Fruit fly (Drosophila melanogaster): Measurements from ENCODE around the gene CG14711.
A peak's percentile ranks its signal among the peaks of the same experiment; 100 is the strongest.

CG14711 gene

DNA sequence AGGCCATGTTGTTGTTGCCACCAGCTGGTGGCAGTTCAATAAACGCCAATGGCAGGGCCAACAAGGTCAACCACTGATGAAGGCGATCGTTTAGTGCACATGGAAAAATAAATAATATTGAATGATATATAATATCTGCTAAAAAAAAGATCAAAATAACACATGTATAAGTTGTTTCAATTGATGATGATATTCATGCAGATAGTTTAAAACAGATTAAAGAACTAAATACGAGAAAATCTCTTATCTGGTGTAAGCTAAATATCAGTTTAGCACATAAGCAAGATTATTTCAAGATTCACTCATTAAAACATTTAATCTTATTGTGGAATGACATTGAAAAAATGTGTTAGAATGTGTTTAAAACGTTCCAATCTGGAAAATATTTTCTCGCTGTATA is 40.3 kb downstream of the CG14711 start (continued):
- TF ChIP-seq CG8388 (GFP tag; optimal IDR thresholded peaks at IDR 0.05) = peak; percentile 34
- peak; percentile 57 for TF ChIP-seq CG2712 (tag; optimal IDR thresholded peaks at IDR 0.05)
- TF ChIP-seq nmo (GFP tag; optimal IDR thresholded peaks at IDR 0.05) = peak; percentile 63
- no peak for TF ChIP-seq Dad (GFP tag; optimal IDR thresholded peaks at IDR 0.05)
- TF ChIP-seq CG8281 (tag; optimal IDR thresholded peaks at IDR 0.05) = peak; percentile 3
- TF ChIP-seq Ravus (GFP tag; IDR thresholded peaks at IDR 0.05) = no peak
- TF ChIP-seq CG12299 (tag; optimal IDR thresholded peaks at IDR 0.05) = no peak
- TF ChIP-seq CG9727 (GFP tag; optimal IDR thresholded peaks at IDR 0.05) = no peak
- peak; percentile 77 for TF ChIP-seq CG2678 (tag; optimal IDR thresholded peaks at IDR 0.05)
- TF ChIP-seq Hr78 (GFP tag; optimal IDR thresholded peaks at IDR 0.05) = peak in 1 of 2 experiments; percentile 64
- TF ChIP-seq dimm (GFP tag; IDR thresholded peaks at IDR 0.05) = no peak
- TF ChIP-seq CG13424 (tag; optimal IDR thresholded peaks at IDR 0.05) = peak; percentile 65
- no peak for TF ChIP-seq Atf6 (GFP tag; IDR thresholded peaks at IDR 0.05)
- peak; percentile 19 for TF ChIP-seq CG2875 (GFP tag; optimal IDR thresholded peaks at IDR 0.05)
- peak; percentile 14 for TF ChIP-seq CG11723 (GFP tag; optimal IDR thresholded peaks at IDR 0.05)
- no peak for TF ChIP-seq CG2120 (GFP tag; optimal IDR thresholded peaks at IDR 0.05)
- no peak for TF ChIP-seq prd (optimal IDR thresholded peaks at IDR 0.05)
- peak; percentile 34; the same call in 1 of the 3 replicates for TF ChIP-seq prd (GFP tag; IDR thresholded peaks at IDR 0.05)
- no peak for TF ChIP-seq Camta (GFP tag; optimal IDR thresholded peaks at IDR 0.05)
- peak; percentile 34 for TF ChIP-seq nerfin-1 (tag; optimal IDR thresholded peaks at IDR 0.05)
- TF ChIP-seq Mrtf (GFP tag; IDR thresholded peaks at IDR 0.05) = 0 out of 3 replicates have a peak, but pooled peaks have one; percentile 22
- peak; percentile 13 for TF ChIP-seq CG5180 (GFP tag; optimal IDR thresholded peaks at IDR 0.05)
- peak; percentile 6 for TF ChIP-seq ewg (GFP tag; optimal IDR thresholded peaks at IDR 0.05)
- peak; percentile 36 for TF ChIP-seq Hmr (GFP tag; optimal IDR thresholded peaks at IDR 0.05)
- TF ChIP-seq pan (optimal IDR thresholded peaks at IDR 0.05) = no peak
- peak in 1 of 2 experiments; percentile 50 for TF ChIP-seq pan (GFP tag; optimal IDR thresholded peaks at IDR 0.05 in 1 of 2, IDR thresholded peaks at IDR 0.05 in 1 of 2)
- TF ChIP-seq CG1603 (tag; optimal IDR thresholded peaks at IDR 0.05) = peak; percentile 12
- peak in 1 of 2 experiments; percentile 31 for TF ChIP-seq bsh (GFP tag; optimal IDR thresholded peaks at IDR 0.05)
- no peak for TF ChIP-seq gro (GFP tag; optimal IDR thresholded peaks at IDR 0.05)
- peak; percentile 48 for TF ChIP-seq Meics (GFP tag; optimal IDR thresholded peaks at IDR 0.05)
- TF ChIP-seq ftz-f1 (GFP tag; optimal IDR thresholded peaks at IDR 0.05) = peak; percentile 63
- TF ChIP-seq CG15601 (tag; optimal IDR thresholded peaks at IDR 0.05) = peak; percentile 19
- peak; percentile 24 for TF ChIP-seq az2 (GFP tag; optimal IDR thresholded peaks at IDR 0.05)
- no peak for TF ChIP-seq crc (GFP tag; optimal IDR thresholded peaks at IDR 0.05)
- TF ChIP-seq CG10267 (tag; optimal IDR thresholded peaks at IDR 0.05) = peak; percentile 34
- TF ChIP-seq ATbp (GFP tag; optimal IDR thresholded peaks at IDR 0.05) = peak; percentile 29
- 0 out of 3 replicates have a peak, but pooled peaks have one; percentile 11 for TF ChIP-seq CG11695 (GFP tag; IDR thresholded peaks at IDR 0.05)

- TF ChIP-seq sqz (GFP tag; optimal IDR thresholded peaks at IDR 0.05) (no peak), CG3995 (GFP tag; optimal IDR thresholded peaks at IDR 0.05) (peak; percentile 17), CG8290 (GFP tag; optimal IDR thresholded peaks at IDR 0.05) (no peak), CG8290 (tag; optimal IDR thresholded peaks at IDR 0.05) (peak in 1 of 2 experiments; percentile 11), pan (optimal IDR thresholded peaks at IDR 0.05) (no peak), pan (GFP tag; optimal IDR thresholded peaks at IDR 0.05 in 1 of 2, IDR thresholded peaks at IDR 0.05 in 1 of 2) (peak in 1 of 2 experiments; percentile 27), CG9817 (tag; optimal IDR thresholded peaks at IDR 0.05) (no peak), Med (GFP tag) (peak; percentile 72), en (GFP tag; optimal IDR thresholded peaks at IDR 0.05) (no peak), Max (GFP tag; optimal IDR thresholded peaks at IDR 0.05) (no peak), Opbp (GFP tag; IDR thresholded peaks at IDR 0.05; ENCODE audit: partially characterized antibody) (peak; percentile 36; the same call in 1 of the 3 replicates), CG17361 (GFP tag; IDR thresholded peaks at IDR 0.05) (0 out of 3 replicates have a peak, but pooled peaks have one; percentile 9), ham (GFP tag; IDR thresholded peaks at IDR 0.05) (no peak), CG2712 (tag; optimal IDR thresholded peaks at IDR 0.05) (peak; percentile 13), corto (GFP tag; optimal IDR thresholded peaks at IDR 0.05) (no peak), CG12659 (GFP tag; optimal IDR thresholded peaks at IDR 0.05) (no peak), CG1024 (GFP tag; IDR thresholded peaks at IDR 0.05) (no peak), Ada2b (GFP tag; IDR thresholded peaks at IDR 0.05) (no peak)
Observed at dm6 chr3R:11665508-11665907, 42.4 kb downstream of the CG14711 start.

Measured in whole organism, embryonic.